Fruit fly (Drosophila melanogaster) whole organism, pupa: Measurements from ENCODE around the gene Wdr37.

Experiments
- CG10348 ChIP-seq: fragments of 200-800 bp; sonication (Bioruptor generic); IDR thresholded peaks from 2 replicates; pipeline ENCODE4 v1.3.6; 2022; ENCODE audit warnings: missing biosample characterization, missing genetic modification characterization
- CG15710 ChIP-seq: fragments of 200-800 bp; sonication (Bioruptor generic); optimal IDR thresholded peaks from 2 replicates; lab custom pipeline; 2018; ENCODE audit warnings: missing biosample characterization, mild to moderate bottlenecking, missing genetic modification characterization, moderate library complexity
- CG9948 ChIP-seq: fragments of 200-800 bp; sonication (Bioruptor generic); optimal IDR thresholded peaks from 2 replicates; lab custom pipeline; 2018; ENCODE audit warnings: missing biosample characterization, mild to moderate bottlenecking, missing genetic modification characterization, moderate library complexity

- no peak for TF ChIP-seq CG15710
- TF ChIP-seq CG10348 (GFP tag; lab: Robert Waterston, UW): no peak
- TF ChIP-seq CG9948 (tag; lab: Kevin White, UChicago): no peak
These were observed 44.7 kb upstream of the Wdr37 start for dm6 chr3R:18447146-18447773.
